Fruit fly (Drosophila melanogaster) whole organism, wandering third instar larva: ENCODE results near the gene arg.

ENCODE experiments used
- Hr78 ChIP-seq: fragments of >200 bp; optimal IDR thresholded peaks from 2 replicates; lab custom pipeline; 2017; ENCODE audit warnings: missing biosample characterization, missing genetic modification characterization
- Mio ChIP-seq: sonication (Bioruptor generic); optimal IDR thresholded peaks from 2 replicates; lab custom pipeline; 2016; ENCODE audit warnings: missing biosample characterization, missing genetic modification characterization
- N ChIP-seq: fragments of >200 bp; optimal IDR thresholded peaks from 2 replicates; lab custom pipeline; 2018; ENCODE audit warnings: missing biosample characterization, missing external identifiers, missing genetic modification characterization
- Sp1 ChIP-seq: fragments of 200-800 bp; sonication (Bioruptor generic); optimal IDR thresholded peaks from 3 replicates; lab custom pipeline; 2019; ENCODE audit warnings: missing biosample characterization, mild to moderate bottlenecking, missing genetic modification characterization, moderate library complexity
- brk ChIP-seq: fragments of 200-800 bp; sonication (Bioruptor generic); optimal IDR thresholded peaks from 2 replicates; lab custom pipeline; 2016; ENCODE audit warnings: missing biosample characterization, mild to moderate bottlenecking, missing genetic modification characterization
- h ChIP-seq: fragments of 200-800 bp; sonication (Bioruptor generic); optimal IDR thresholded peaks from 3 replicates; lab custom pipeline; 2016; ENCODE audit warnings: missing biosample characterization, mild to moderate bottlenecking, missing genetic modification characterization
- pan ChIP-seq: fragments of >200 bp; optimal IDR thresholded peaks from 2 replicates; lab custom pipeline; 2017

dm6 chrX:487517-487957 lies 21.7 kb upstream of the arg start, which contains the start of the genes CG18273 and CG3156:
- TF ChIP-seq N (no peak), Sp1 (GFP tag; lab: Kevin White, UChicago) (no peak), pan (lab: Kevin White, UChicago) (no peak), brk (GFP tag; lab: Kevin White, UChicago) (no peak), Mio (no peak), h (no peak), Hr78 (no peak)
